Worm (Caenorhabditis elegans): ENCODE measurements around the gene cyp-37A1.

The cyp-37A1 gene

DNA sequence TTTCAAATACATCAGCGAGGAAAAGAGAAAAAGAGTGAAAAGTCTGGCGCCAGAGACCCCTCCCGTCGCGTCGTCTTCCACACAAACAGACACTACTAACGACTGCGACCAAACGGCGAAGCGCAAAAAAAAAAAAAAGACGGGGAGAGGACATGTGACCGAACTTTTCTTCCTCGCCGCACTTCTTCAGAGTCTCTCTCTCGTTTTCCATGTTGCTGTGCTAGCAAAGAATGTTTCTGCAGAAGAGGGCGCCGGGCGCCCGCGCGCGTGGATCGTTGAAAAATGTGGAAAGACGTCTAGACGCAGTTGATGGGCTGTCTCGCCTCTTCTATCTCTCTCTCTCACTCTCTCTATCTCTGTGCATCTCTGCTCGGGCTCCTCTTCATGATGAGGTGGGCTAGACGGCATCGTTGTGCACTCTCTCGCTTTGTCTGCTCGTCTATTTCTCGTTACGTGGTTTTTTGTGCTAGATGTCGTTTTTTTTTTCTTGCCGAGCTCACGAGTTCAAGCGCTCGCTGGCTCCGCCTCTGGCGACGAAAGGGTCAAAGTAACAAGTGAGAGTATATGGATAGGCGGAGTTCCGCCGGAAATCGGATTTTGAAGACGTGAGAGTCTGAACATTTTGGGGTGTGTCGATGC, 23.6 kb upstream of the cyp-37A1 start (continued):
- peak; percentile 95 for TF ChIP-seq tbx-2 (tag; optimal IDR thresholded peaks at IDR 0.05)
- TF ChIP-seq hpl-2 (GFP tag; optimal IDR thresholded peaks at IDR 0.05): peak; percentile 38
- TF ChIP-seq hlh-17 (GFP tag; optimal IDR thresholded peaks at IDR 0.05; ENCODE audit: borderline replicate concordance): no peak
- TF ChIP-seq zip-4 (GFP tag; optimal IDR thresholded peaks at IDR 0.05): peak; percentile 68
- TF ChIP-seq nhr-76 (tag; optimal IDR thresholded peaks at IDR 0.05): no peak
- peak; percentile 65 for TF ChIP-seq nhr-237 (tag; optimal IDR thresholded peaks at IDR 0.05)
- TF ChIP-seq isw-1 (GFP tag; IDR thresholded peaks at IDR 0.05): peak; percentile 64
- no peak for TF ChIP-seq Y116A8C.19 (tag; optimal IDR thresholded peaks at IDR 0.05; ENCODE audit: borderline replicate concordance)
- TF ChIP-seq lin-14 (GFP tag; optimal IDR thresholded peaks at IDR 0.05): peak; percentile 98
- peak; percentile 77 to 97 for TF ChIP-seq mdl-1 (tag; optimal IDR thresholded peaks at IDR 0.05)
- TF ChIP-seq xbp-1 (tag; optimal IDR thresholded peaks at IDR 0.05): peak; percentile 83
- peak; percentile 83 for TF ChIP-seq nhr-90 (tag; optimal IDR thresholded peaks at IDR 0.05; ENCODE audit: poor library complexity)
- peak; percentile 57 for TF ChIP-seq pag-3 (tag; optimal IDR thresholded peaks at IDR 0.05; ENCODE audit: borderline replicate concordance, insufficient read depth)
- TF ChIP-seq ces-1 (GFP tag; optimal IDR thresholded peaks at IDR 0.05): no peak
- peak; percentile 85 for TF ChIP-seq irx-1 (tag; optimal IDR thresholded peaks at IDR 0.05)
- peak; percentile 82 to 89 for TF ChIP-seq egl-27 (tag; optimal IDR thresholded peaks at IDR 0.05)
- peak; percentile 87 for TF ChIP-seq nhr-11 (tag; optimal IDR thresholded peaks at IDR 0.05)
- TF ChIP-seq lin-15B (tag; optimal IDR thresholded peaks at IDR 0.05): no peak
- TF ChIP-seq jun-1 (tag; optimal IDR thresholded peaks at IDR 0.05): peak; percentile 87
- peak; percentile 49 to 77 (median 67) for TF ChIP-seq ceh-82 (tag; optimal IDR thresholded peaks at IDR 0.05)
- TF ChIP-seq lir-3 (tag; optimal IDR thresholded peaks at IDR 0.05; ENCODE audit: poor library complexity): peak; percentile 76
- no peak for TF ChIP-seq ceh-63 (GFP tag; optimal IDR thresholded peaks at IDR 0.05)
- peak; percentile 7 for TF ChIP-seq F16B12.6 (tag; optimal IDR thresholded peaks at IDR 0.05)
- TF ChIP-seq mab-9 (GFP tag; IDR thresholded peaks at IDR 0.05): peak; percentile 46; the same call in 1 of the 2 replicates
- peak in 3 of 6 experiments; percentile 54 to 85 (median 77) for TF ChIP-seq elt-3 (tag; optimal IDR thresholded peaks at IDR 0.05)
- peak; percentile 52 to 79 for TF ChIP-seq lin-35 (GFP tag; optimal IDR thresholded peaks at IDR 0.05)
- peak; percentile 98 for TF ChIP-seq nhr-77 (tag; optimal IDR thresholded peaks at IDR 0.05)
- peak; percentile 61 for TF ChIP-seq sox-4 (tag; optimal IDR thresholded peaks at IDR 0.05)
- peak; percentile 54 for TF ChIP-seq fos-1 (tag; optimal IDR thresholded peaks at IDR 0.05)
- TF ChIP-seq unc-30 (tag; optimal IDR thresholded peaks at IDR 0.05): no peak
- no peak for TF ChIP-seq hlh-4 (tag; optimal IDR thresholded peaks at IDR 0.05)

DNA sequence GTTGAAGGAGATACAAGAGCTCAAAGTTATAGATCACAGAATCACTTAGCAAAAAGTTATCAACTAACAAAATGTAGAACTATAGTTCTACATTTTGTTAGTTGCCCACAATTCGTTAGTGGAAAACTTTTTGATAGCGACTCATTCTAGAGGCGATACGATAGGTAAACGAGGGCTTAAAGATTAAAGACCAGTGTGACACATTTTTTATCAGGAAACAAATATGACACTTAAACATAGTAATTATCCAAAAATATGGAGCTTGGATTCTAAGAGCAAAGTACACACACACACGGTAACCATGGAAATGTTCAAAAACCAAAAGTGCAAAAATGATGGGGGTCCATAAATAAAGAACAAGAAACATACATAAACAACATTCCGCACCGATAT, 23.0 kb upstream of the cyp-37A1 start:
- no peak for TF ChIP-seq nhr-11 (tag; optimal IDR thresholded peaks at IDR 0.05)
- no peak for TF ChIP-seq efl-1 (optimal IDR thresholded peaks at IDR 0.05)
- TF ChIP-seq efl-1 (GFP tag; optimal IDR thresholded peaks at IDR 0.05 in 1 of 2): peak in 1 of 2 experiments; percentile 40

ce11 chrII:14038331-14038730, 21.6 kb upstream of the cyp-37A1 start:
- TF ChIP-seq sptf-1 (tag; optimal IDR thresholded peaks at IDR 0.05) (no peak), isw-1 (GFP tag; IDR thresholded peaks at IDR 0.05) (no peak), zip-4 (GFP tag; optimal IDR thresholded peaks at IDR 0.05) (no peak), lin-35 (GFP tag; optimal IDR thresholded peaks at IDR 0.05) (peak in 1 of 2 experiments; percentile 8), nhr-11 (tag; optimal IDR thresholded peaks at IDR 0.05) (no peak), elt-3 (tag; optimal IDR thresholded peaks at IDR 0.05) (peak in 1 of 6 experiments; percentile 11), nhr-77 (tag; optimal IDR thresholded peaks at IDR 0.05) (peak; percentile 53), ama-1 (optimal IDR thresholded peaks at IDR 0.05) (no peak), nhr-20 (tag; optimal IDR thresholded peaks at IDR 0.05) (peak; percentile 3), nhr-84 (tag; optimal IDR thresholded peaks at IDR 0.05) (no peak), sox-4 (tag; optimal IDR thresholded peaks at IDR 0.05) (no peak), nhr-85 (tag) (no peak), mep-1 (tag; optimal IDR thresholded peaks at IDR 0.05) (no peak), lin-14 (GFP tag; optimal IDR thresholded peaks at IDR 0.05) (peak; percentile 13), fkh-8 (tag; optimal IDR thresholded peaks at IDR 0.05) (peak; percentile 8), snu-23 (GFP tag; optimal IDR thresholded peaks at IDR 0.05) (peak; percentile 8)

Measured in whole organism, L1 larva.